Fruit fly (Drosophila melanogaster): Measurements from ENCODE around the gene CG10713.

Gene CG10713

dm6 chr3L:13435170-13435727, at the start of gene CG10713:
Gene CG10713 (minus strand): TSS chr3L:13435229.
- TF ChIP-seq CTCF (optimal IDR thresholded peaks at IDR 0.05) (no peak), CG8478 (optimal IDR thresholded peaks at IDR 0.05) (no peak)

- TF ChIP-seq CG8478 (optimal IDR thresholded peaks at IDR 0.05) (no peak), CTCF (optimal IDR thresholded peaks at IDR 0.05) (no peak)
These were observed 45.2 kb upstream of the CG10713 start for dm6 chr3L:13480241-13480627.

DNA sequence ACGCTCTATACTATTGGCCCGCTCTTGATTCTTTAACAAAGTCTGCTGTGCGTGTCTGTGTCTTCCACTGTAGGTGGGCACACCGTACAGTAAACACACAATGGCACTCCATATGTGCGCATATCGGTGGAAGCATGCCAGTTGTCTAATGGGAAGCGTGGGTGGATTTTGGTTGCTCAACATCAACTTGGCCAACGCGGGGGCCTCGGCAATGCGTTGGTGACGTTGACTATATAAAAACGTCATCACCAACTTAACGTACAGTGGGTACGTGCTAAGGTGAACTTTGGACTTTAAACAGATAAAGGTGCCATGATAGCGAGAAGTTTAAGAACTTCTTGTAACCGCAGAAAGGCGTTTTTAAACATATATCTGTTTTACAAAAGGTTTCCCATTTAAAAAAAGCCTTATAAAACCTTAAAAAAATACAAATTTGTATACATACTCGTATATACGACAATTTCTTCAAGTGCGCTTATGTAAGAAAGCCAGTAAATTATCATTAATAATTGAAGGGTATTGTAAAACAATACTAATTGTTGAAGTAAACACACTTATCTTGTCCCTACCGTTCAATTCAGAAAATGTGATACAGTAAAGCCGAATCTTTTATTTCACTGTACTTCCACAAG, 44.7 kb upstream of the CG10713 start:
- TF ChIP-seq CG8478 (optimal IDR thresholded peaks at IDR 0.05) (no peak), CTCF (optimal IDR thresholded peaks at IDR 0.05) (no peak)

- TF ChIP-seq CG8478 (optimal IDR thresholded peaks at IDR 0.05), result no peak
- no peak for TF ChIP-seq CTCF (optimal IDR thresholded peaks at IDR 0.05)
These were observed 44.2 kb upstream of the CG10713 start for dm6 chr3L:13479204-13479600.

DNA sequence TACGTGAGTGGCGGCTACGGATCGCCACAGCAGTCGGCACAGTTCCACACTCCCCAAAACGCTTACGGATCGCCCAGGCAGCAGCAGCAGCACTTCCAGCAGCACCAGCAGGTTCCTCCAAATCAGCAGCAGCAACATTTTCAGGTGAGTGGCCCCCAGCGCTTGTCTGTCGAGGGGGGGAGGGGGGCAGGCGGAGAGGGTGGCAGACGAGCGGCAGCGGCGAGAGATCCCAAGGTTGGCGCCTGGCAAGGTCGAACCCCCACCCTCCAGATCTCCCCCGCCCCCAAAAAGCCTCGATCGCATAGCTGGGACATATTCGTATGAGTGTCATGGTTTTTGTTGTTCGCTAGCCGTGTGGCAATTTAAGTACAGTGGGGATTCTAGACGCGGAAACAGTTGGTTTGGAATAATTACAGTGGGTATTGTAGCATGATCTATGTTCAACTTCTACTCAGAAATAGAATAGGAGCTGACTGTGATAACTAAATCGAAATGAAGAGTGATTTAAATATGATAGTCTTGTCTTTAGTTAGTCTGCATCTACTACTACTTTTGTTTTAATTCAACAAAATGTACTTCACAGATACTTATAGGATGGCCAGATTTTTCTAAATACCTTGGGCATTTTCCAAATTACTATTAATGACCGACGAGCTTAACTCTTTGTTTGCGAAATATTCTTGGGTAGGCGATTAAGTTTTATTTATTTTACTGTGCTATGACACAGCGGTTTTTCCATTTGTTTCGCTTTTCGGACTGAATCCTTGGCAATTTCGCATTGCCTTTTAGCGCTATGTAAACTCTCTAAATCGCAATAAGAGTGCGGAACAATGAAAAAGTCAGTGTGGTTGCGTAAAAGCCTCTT, 43.5 kb upstream of the CG10713 start:
- no peak for TF ChIP-seq CG8478 (optimal IDR thresholded peaks at IDR 0.05)
- no peak for TF ChIP-seq CTCF (optimal IDR thresholded peaks at IDR 0.05)

DNA sequence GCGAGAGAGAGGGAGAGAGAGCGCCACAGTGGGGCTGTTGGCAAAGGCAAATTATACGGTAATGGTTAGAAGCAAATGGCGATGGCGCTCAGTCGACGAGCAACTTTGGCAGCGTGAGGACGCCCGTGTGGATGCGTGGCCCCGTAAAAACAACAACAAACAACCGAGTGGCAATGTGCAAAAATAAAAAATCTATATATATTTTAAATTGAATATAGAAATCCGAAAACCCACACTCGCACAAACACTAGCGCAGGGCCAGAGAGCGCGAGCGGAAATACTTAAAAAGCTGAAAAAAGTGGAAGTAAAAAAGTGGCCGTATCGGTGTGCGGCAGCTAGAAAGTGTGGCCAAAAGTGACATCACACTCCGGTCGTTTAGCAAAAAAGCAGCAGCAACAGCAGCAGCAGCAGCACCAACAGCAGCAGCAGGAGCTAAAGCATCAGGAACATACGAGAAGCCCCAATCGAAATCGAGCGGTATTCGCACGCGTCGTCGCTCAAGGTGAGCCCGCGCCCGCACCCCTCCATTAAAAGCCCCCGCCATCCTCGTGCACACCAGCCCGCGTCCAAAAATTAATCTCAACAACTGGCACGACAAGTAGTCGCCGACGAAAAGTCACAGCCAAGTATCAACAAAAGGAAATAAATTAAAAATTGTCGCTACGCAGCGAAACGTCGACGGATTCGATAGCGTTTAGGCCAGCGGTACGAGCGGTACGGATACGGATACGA, 42.6 kb upstream of the CG10713 start, which contains the start of gene stv:
Gene stv, plus strand, starts transcription at position 89 of the 732 bp plus-strand sequence.
- TF ChIP-seq CTCF (optimal IDR thresholded peaks at IDR 0.05), result no peak
- no peak for TF ChIP-seq CG8478 (optimal IDR thresholded peaks at IDR 0.05)

DNA sequence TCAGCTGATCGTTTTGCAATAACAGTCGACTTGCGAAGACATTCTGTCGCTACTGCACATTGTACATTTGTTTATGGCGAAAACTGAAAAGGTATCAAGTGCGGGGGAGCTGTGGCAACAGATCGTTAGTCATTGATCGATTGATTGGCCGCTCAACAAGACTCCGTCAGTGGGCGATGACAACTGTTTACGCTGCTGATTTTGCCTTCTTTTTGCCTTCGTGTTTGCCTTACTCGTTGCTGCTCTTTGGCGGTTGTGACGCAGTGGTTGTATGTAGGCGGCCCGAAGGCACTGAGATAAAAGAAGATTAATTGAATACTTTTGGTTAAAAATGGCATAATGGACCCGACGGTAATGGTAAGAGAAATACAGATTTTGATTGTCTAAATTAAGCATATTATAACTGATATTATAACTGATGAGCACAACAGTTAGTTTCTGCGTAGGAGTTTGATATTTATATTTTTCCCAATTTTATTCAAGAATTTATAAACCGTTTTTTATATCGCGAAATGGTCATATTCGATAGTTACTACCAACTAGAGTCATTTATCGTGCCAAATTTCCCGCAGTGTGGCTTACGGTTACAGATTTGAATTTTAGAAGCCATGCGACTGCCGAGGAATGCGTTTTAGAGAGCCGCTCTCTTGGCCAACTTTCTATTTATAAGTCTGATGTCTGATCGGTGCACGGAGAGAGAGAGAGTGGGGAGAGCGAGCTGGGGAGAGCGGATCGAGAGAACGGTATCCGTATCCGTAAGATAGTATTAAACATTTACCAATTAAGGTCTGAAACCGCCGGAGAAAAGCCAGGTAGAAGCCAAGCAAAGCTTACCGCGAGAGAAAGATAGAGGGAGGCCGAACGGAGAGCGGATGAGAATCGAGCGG, 41.8 kb upstream of the CG10713 start:
- TF ChIP-seq CG8478 (optimal IDR thresholded peaks at IDR 0.05), result no peak
- no peak for TF ChIP-seq CTCF (optimal IDR thresholded peaks at IDR 0.05)

- TF ChIP-seq CG8478 (optimal IDR thresholded peaks at IDR 0.05) (no peak), CTCF (optimal IDR thresholded peaks at IDR 0.05) (no peak)
These were observed 41.0 kb upstream of the CG10713 start for dm6 chr3L:13476070-13476469.

DNA sequence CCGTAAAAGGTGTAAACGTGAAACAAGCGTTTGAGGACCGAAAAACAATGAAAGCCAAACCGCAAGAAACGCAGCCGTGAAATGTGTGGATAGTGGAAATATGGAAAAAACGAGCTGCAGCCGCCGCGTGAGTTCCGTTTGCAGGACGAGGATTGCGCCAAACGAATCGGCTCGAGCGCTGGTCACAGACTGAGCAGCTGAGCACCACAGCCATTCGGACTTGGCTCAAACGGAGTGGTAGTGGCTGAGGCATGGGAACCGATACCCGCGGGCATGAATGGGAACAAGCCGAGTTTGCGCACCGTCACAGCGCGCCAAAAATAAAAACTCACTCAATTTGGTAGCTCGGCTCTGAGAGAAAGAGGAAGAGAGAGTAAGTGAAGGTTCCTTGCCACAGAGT, 39.6 kb upstream of the CG10713 start, which contains the start of gene CG10089:
Gene CG10089, minus strand, starts transcription at position 181 of the 400 bp plus-strand sequence.
- TF ChIP-seq CTCF (optimal IDR thresholded peaks at IDR 0.05) (no peak), CG8478 (optimal IDR thresholded peaks at IDR 0.05) (no peak)

DNA sequence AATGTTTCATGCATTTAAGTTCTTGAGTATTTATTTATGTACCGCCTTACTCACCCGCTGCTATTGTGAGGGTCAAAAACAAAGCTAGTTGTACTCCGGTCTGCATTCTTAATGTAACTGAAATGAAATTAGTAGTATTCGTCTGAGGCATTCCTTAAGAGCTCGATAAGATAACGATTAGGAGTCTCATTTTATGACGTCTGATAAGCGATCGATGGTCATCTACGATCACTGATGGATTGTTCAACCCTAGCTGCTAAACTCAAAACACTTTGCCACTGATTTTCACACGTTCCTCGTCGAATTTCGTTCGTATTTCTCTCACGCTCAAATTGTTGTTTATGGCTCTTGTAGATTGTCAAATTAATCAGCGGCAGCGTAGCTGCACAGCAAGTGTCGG, 22.1 kb upstream of the CG10713 start, which contains the start of gene CG10116:
Gene CG10116, minus strand, starts transcription at position 106 of the 400 bp plus-strand sequence.
- TF ChIP-seq CG8478 (optimal IDR thresholded peaks at IDR 0.05) (no peak), CTCF (optimal IDR thresholded peaks at IDR 0.05) (no peak)

dm6 chr3L:13454755-13455154, 19.7 kb upstream of the CG10713 start:
- TF ChIP-seq CG8478 (optimal IDR thresholded peaks at IDR 0.05) (no peak), CTCF (optimal IDR thresholded peaks at IDR 0.05) (no peak)

dm6 chr3L:13452281-13452680, 17.3 kb upstream of the CG10713 start:
- TF ChIP-seq CTCF (optimal IDR thresholded peaks at IDR 0.05), result no peak
- no peak for TF ChIP-seq CG8478 (optimal IDR thresholded peaks at IDR 0.05)

DNA sequence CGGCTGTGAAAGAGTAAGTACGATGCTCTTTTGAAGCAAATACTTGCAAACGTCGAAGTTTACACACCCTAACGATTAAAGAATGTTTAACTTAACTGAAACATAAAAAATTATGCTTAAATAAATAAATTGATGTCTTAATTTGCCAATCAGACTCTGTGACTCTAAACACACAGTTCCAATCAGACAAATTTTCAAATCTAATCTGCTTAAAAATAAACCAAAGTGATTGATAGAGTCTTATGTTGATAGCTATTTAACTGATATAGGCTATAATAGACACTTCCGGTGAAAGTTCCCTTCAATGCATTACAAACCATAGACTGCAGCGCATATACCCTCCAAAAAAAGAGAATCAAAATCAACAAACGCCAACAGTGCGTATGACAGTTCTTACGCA, 16.5 kb upstream of the CG10713 start:
- no peak for TF ChIP-seq CTCF (optimal IDR thresholded peaks at IDR 0.05)
- TF ChIP-seq CG8478 (optimal IDR thresholded peaks at IDR 0.05), result no peak

dm6 chr3L:13450177-13450793, 15.3 kb upstream of the CG10713 start, which contains the start of the genes JMJD7 and CG10738:
Gene JMJD7 (minus strand): TSS chr3L:13450283.
Gene CG10738 (plus strand): TSS chr3L:13450770.
- TF ChIP-seq CTCF (optimal IDR thresholded peaks at IDR 0.05) (no peak), CG8478 (optimal IDR thresholded peaks at IDR 0.05) (no peak)

Data from S2 (cell line).